Fruit fly (Drosophila melanogaster): ENCODE results near the gene sip2.

DNA sequence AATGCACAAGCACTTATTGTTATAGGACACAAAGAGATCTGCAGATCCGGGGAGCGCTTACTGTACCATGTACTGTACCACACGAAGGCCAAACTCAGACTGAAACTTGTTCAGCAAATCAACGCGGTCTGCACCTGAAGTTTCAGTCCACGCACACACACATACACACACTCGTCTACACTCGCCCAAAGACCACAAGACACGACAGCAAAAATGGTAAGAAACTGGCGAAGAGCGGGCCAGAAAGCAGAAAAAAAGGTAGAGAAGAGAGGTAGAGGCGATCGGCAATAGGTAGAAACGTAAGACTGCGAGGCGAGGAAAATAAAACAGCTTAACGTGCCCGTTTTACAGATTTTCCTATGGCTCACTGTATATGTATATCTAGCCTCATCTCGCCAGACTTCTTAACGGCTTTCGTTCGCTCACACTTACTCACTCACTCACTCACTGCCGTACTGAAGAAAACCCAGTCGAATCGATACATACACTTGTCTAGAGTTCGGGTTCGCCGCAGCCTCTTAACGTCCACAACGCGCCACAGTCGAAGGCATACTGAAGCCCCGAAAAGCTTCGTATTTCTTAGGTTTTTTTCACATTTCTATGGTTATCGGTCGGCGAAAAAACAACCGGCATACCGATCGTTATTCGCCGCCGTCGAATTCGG lies 46.1 kb upstream of the sip2 start, which contains the start of gene uif:
- no peak for TF ChIP-seq CTCF (optimal IDR thresholded peaks at IDR 0.05)
- TF ChIP-seq CG8478 (optimal IDR thresholded peaks at IDR 0.05): no peak

Data from S2 (cell line).